Worm (Caenorhabditis elegans) whole organism, L2 larva: ENCODE results near the gene Y49F6C.7.

Source experiments
- mab-5 ChIP-seq: fragments of 150-350 bp; optimal IDR thresholded peaks from 2 replicates; lab custom pipeline; 2014; ENCODE audit warnings: missing biosample characterization, missing genetic modification characterization
- nhr-10 ChIP-seq: sonication (generic microtip); optimal IDR thresholded peaks from 2 replicates; lab custom pipeline; 2017; ENCODE audit warnings: missing biosample characterization, missing genetic modification characterization
- nhr-11 ChIP-seq: fragments of 150-350 bp; optimal IDR thresholded peaks from 2 replicates; lab custom pipeline; 2014; ENCODE audit warnings: missing biosample characterization, missing genetic modification characterization
- skn-1 ChIP-seq: sonication (generic microtip); optimal IDR thresholded peaks from 2 replicates; lab custom pipeline; 2017; ENCODE audit warnings: missing biosample characterization, missing genetic modification characterization
- snpc-4 ChIP-seq: fragments of 150-350 bp; optimal IDR thresholded peaks from 2 replicates; lab custom pipeline; 2014; ENCODE audit warnings: missing biosample characterization, missing genetic modification characterization
- unc-55 ChIP-seq: fragments of 150-350 bp; sonication (generic microtip); optimal IDR thresholded peaks from 3 replicates; lab custom pipeline; 2014; ENCODE audit warnings: missing biosample characterization, missing genetic modification reagents, missing genetic modification characterization
- unc-62 ChIP-seq: fragments of 150-350 bp; optimal IDR thresholded peaks from 2 replicates; lab custom pipeline; 2014; ENCODE audit warnings: missing biosample characterization, missing genetic modification reagents, missing genetic modification characterization

ce11 chrII:3367100-3367499 lies 897 bp downstream of the Y49F6C.7 start, which contains the start of gene Y49F6C.6:
- no peak for TF ChIP-seq mab-5
- no peak for TF ChIP-seq nhr-10 (tag; lab: Kevin White, UChicago)
- TF ChIP-seq unc-62: no peak
- TF ChIP-seq skn-1: no peak
- no peak for TF ChIP-seq unc-55 (GFP tag; lab: Kevin White, UChicago)
- no peak for TF ChIP-seq nhr-11 (tag; lab: Kevin White, UChicago)
- no peak for TF ChIP-seq snpc-4
